Worm (Caenorhabditis elegans) whole organism, L4 larva: Measurements from ENCODE around the gene lurp-4.

Experiments
- D1046.2 ChIP-seq: fragments of 200-800 bp; sonication (Bioruptor generic); IDR thresholded peaks from 2 replicates; pipeline ENCODE4 v1.3.6; 2022; ENCODE audit warnings: missing genetic modification characterization, missing compliant biosample characterization
- F26F4.8 ChIP-seq: fragments of 200-800 bp; sonication (Bioruptor generic); conservative IDR thresholded peaks from 2 replicates; pipeline ENCODE4 v1.3.6; 2022; ENCODE audit warnings: missing genetic modification characterization, missing compliant biosample characterization
- T26A8.4 ChIP-seq: fragments of 200-800 bp; sonication (Bioruptor generic); IDR thresholded peaks from 2 replicates; pipeline ENCODE4 v1.3.6; 2022; ENCODE audit warnings: missing genetic modification characterization, missing compliant biosample characterization
- Y5F2A.4 ChIP-seq: fragments of 200-800 bp; sonication (Bioruptor generic); optimal IDR thresholded peaks from 2 replicates; lab custom pipeline; 2018; ENCODE audit warnings: mild to moderate bottlenecking, missing genetic modification characterization, missing compliant biosample characterization
- ZK546.5 ChIP-seq, 2 experiments: sonication (generic microtip); optimal IDR thresholded peaks; 2 replicates each; lab custom pipeline; 2017; ENCODE audit warnings: missing biosample characterization in 2 of 2, missing genetic modification characterization in 2 of 2
- aha-1 ChIP-seq: fragments of 150-350 bp; peaks from one replicate; lab custom pipeline; 2014; ENCODE audit warnings: missing biosample characterization, missing genetic modification characterization
- attf-4 ChIP-seq: sonication (generic microtip); optimal IDR thresholded peaks from 3 replicates; lab custom pipeline; 2017; ENCODE audit warnings: missing biosample characterization, missing genetic modification characterization
- ceh-82 ChIP-seq: sonication (generic microtip); optimal IDR thresholded peaks from 2 replicates; lab custom pipeline; 2017; ENCODE audit warnings: missing biosample characterization, missing genetic modification characterization
- daf-12 ChIP-seq: fragments of 150-350 bp; optimal IDR thresholded peaks from 2 replicates; lab custom pipeline; 2014; ENCODE audit warnings: missing biosample characterization, missing genetic modification reagents, missing genetic modification characterization
- daf-16 ChIP-seq, 3 experiments: sonication (generic microtip); optimal IDR thresholded peaks; 2 replicates each; lab custom pipeline; 2016 to 2017; ENCODE audit warnings: missing genetic modification characterization in 3 of 3, missing genetic modification reagents in 3 of 3, mild to moderate bottlenecking in 2 of 3, missing compliant biosample characterization in 2 of 3, missing biosample characterization in 1 of 3, moderate library complexity in 1 of 3
- dmd-8 ChIP-seq: fragments of 200-800 bp; sonication (Bioruptor generic); IDR thresholded peaks from 2 replicates; pipeline ENCODE4 v1.3.6; 2022; ENCODE audit warnings: missing genetic modification characterization, missing compliant biosample characterization
- dmd-9 ChIP-seq: fragments of 200-800 bp; sonication (Bioruptor generic); IDR thresholded peaks from 2 replicates; pipeline ENCODE4 v1.3.6; 2022; ENCODE audit warnings: missing genetic modification reagents, missing genetic modification characterization, missing compliant biosample characterization
- dve-1 ChIP-seq: sonication (generic microtip); optimal IDR thresholded peaks from 2 replicates; lab custom pipeline; 2017; ENCODE audit warnings: antibody characterized with exemption, mild to moderate bottlenecking, missing genetic modification characterization, missing compliant biosample characterization; ENCODE audit not compliant: insufficient read depth
- gei-8 ChIP-seq: fragments of 200-800 bp; sonication (Bioruptor generic); optimal IDR thresholded peaks from 2 replicates; lab custom pipeline; 2018; ENCODE audit warnings: mild to moderate bottlenecking, missing genetic modification characterization, missing compliant biosample characterization
- hlh-11 ChIP-seq: fragments of 200-800 bp; sonication (Bioruptor generic); optimal IDR thresholded peaks from 2 replicates; lab custom pipeline; 2018; ENCODE audit warnings: mild to moderate bottlenecking, missing genetic modification characterization, missing compliant biosample characterization
- hlh-30 ChIP-seq: sonication (generic microtip); optimal IDR thresholded peaks from 2 replicates; lab custom pipeline; 2017; ENCODE audit warnings: antibody characterized with exemption, mild to moderate bottlenecking, missing genetic modification characterization, missing compliant biosample characterization; ENCODE audit not compliant: insufficient read depth
- lim-7 ChIP-seq: fragments of 200-800 bp; sonication (Bioruptor generic); IDR thresholded peaks from 2 replicates; pipeline ENCODE4 v1.3.6; 2022; ENCODE audit warnings: missing genetic modification characterization, missing compliant biosample characterization
- lin-13 ChIP-seq: fragments of 150-350 bp; optimal IDR thresholded peaks from 2 replicates; lab custom pipeline; 2014; ENCODE audit warnings: missing biosample characterization, missing genetic modification reagents, missing genetic modification characterization
- lin-38 ChIP-seq: fragments of 200-800 bp; sonication (Bioruptor generic); IDR thresholded peaks from 2 replicates; pipeline ENCODE4 v1.3.6; 2022; ENCODE audit warnings: missing genetic modification reagents, missing genetic modification characterization, missing compliant biosample characterization
- madf-9 ChIP-seq: fragments of 200-800 bp; sonication (Bioruptor generic); conservative IDR thresholded peaks from 2 replicates; pipeline ENCODE4 v1.3.6; 2022; ENCODE audit warnings: missing genetic modification reagents, missing genetic modification characterization, missing compliant biosample characterization
- mep-1 ChIP-seq: fragments of 150-350 bp; sonication (generic microtip); optimal IDR thresholded peaks from 3 replicates; lab custom pipeline; 2014; ENCODE audit warnings: missing biosample characterization, missing genetic modification characterization
- mes-2 ChIP-seq: sonication (generic microtip); optimal IDR thresholded peaks from 2 replicates; lab custom pipeline; 2016; ENCODE audit warnings: missing genotype, mild to moderate bottlenecking, missing genetic modification characterization, missing compliant biosample characterization; ENCODE audit not compliant: poor library complexity, severe bottlenecking
- mxl-2 ChIP-seq: fragments of 200-800 bp; sonication (Bioruptor generic); conservative IDR thresholded peaks from 2 replicates; pipeline ENCODE4 v1.3.6; 2022; ENCODE audit warnings: missing genetic modification reagents, missing genetic modification characterization, missing compliant biosample characterization
- nhr-10 ChIP-seq: fragments of 150-350 bp; optimal IDR thresholded peaks from 2 replicates; lab custom pipeline; 2014; ENCODE audit warnings: missing biosample characterization, missing genetic modification characterization
- nhr-28 ChIP-seq: fragments of 150-350 bp; optimal IDR thresholded peaks from 2 replicates; lab custom pipeline; 2014; ENCODE audit warnings: missing biosample characterization, missing genetic modification characterization
- nhr-42 ChIP-seq: fragments of 200-800 bp; sonication (Bioruptor generic); IDR thresholded peaks from 2 replicates; pipeline ENCODE4 v1.3.6; 2022; ENCODE audit warnings: missing genetic modification characterization, missing compliant biosample characterization
- nhr-76 ChIP-seq: fragments of 150-350 bp; optimal IDR thresholded peaks from 2 replicates; lab custom pipeline; 2014; ENCODE audit warnings: missing biosample characterization, missing genetic modification characterization
- nhr-77 ChIP-seq: fragments of 150-350 bp; optimal IDR thresholded peaks from 2 replicates; lab custom pipeline; 2014; ENCODE audit warnings: missing biosample characterization, missing genetic modification characterization
- pha-4 ChIP-seq, 2 experiments: fragments of 150-350 bp in 1 of 2; fragments of 200-800 bp in 1 of 2; sonication (Bioruptor generic) in 1 of 2; IDR thresholded peaks in 1 of 2; optimal IDR thresholded peaks in 1 of 2; 2 replicates each; pipeline versions ENCODE4 v1.3.6 to Lab custom; 2014 to 2022; ENCODE audit warnings: missing genetic modification characterization in 2 of 2, missing genetic modification reagents in 2 of 2, missing biosample characterization in 1 of 2, missing compliant biosample characterization in 1 of 2
- php-3 ChIP-seq: fragments of 200-800 bp; sonication (Bioruptor generic); IDR thresholded peaks from 2 replicates; pipeline ENCODE4 v1.3.6; 2022; ENCODE audit warnings: missing genetic modification reagents, missing genetic modification characterization, missing compliant biosample characterization
- pqm-1 ChIP-seq: sonication (generic microtip); optimal IDR thresholded peaks from 2 replicates; lab custom pipeline; 2017; ENCODE audit warnings: missing biosample characterization, missing genetic modification characterization
- skn-1 ChIP-seq: fragments of 150-350 bp; optimal IDR thresholded peaks from 2 replicates; lab custom pipeline; 2014; ENCODE audit warnings: missing biosample characterization, missing genetic modification characterization
- tag-97 ChIP-seq: fragments of 200-800 bp; sonication (Bioruptor generic); IDR thresholded peaks from 2 replicates; pipeline ENCODE4 v1.3.6; 2022; ENCODE audit warnings: missing genetic modification characterization, missing compliant biosample characterization
- tra-1 ChIP-seq: fragments of 200-800 bp; sonication (Bioruptor generic); IDR thresholded peaks from 2 replicates; pipeline ENCODE4 v1.3.6; 2022; ENCODE audit warnings: missing genetic modification reagents, missing genetic modification characterization, missing compliant biosample characterization
- unc-130 ChIP-seq: sonication (generic microtip); optimal IDR thresholded peaks from 2 replicates; lab custom pipeline; 2016; ENCODE audit warnings: missing genetic modification reagents, missing genetic modification characterization, missing compliant biosample characterization
- unc-39 ChIP-seq: sonication (generic microtip); optimal IDR thresholded peaks from 2 replicates; lab custom pipeline; 2017; ENCODE audit warnings: missing biosample characterization, missing genetic modification characterization
- unc-62 ChIP-seq, 3 experiments: fragments of 150-350 bp in 1 of 3; sonication (generic microtip); optimal IDR thresholded peaks in 2 of 3; peaks in 1 of 3; 1 replicate in 1 of 3; 2 replicates in 2 of 3; lab custom pipeline; 2014 to 2017; ENCODE audit warnings: missing biosample characterization in 3 of 3, missing genetic modification characterization in 3 of 3, missing genetic modification reagents in 3 of 3, missing genotype in 1 of 3
- zip-11 ChIP-seq: fragments of 200-800 bp; sonication (Bioruptor generic); IDR thresholded peaks from 2 replicates; pipeline ENCODE4 v1.3.6; 2022; ENCODE audit warnings: missing genetic modification characterization, missing compliant biosample characterization
- zip-2 ChIP-seq: fragments of 150-350 bp; optimal IDR thresholded peaks from 2 replicates; lab custom pipeline; 2014; ENCODE audit warnings: missing biosample characterization, missing genetic modification characterization

The lurp-4 gene

DNA sequence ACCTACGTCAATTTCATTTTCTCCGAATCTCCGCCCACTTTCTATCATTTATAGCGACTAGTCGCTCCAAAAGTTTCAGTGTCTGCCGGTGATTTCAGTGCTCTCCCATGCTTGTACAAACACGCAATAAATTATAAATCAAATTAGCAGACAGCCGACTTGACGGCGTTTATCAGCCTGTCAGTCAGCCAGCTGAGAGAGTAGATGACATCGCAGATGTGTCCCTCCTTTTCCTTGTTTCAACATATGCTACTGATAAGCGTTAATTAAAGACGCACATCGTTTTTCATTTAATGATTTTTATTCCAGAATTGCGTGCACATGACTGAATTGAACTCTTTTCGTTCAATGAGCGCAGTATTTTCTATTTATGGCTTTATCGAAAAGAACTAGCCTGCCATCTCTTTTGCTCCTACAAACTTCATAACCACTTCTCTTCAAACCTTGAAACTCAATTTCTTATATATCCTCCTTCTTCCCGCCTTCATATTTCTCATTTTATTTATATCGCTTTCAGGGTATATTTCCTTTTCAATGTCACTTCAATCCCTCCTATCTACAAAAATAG lies 49.2 kb upstream of the lurp-4 start, which contains the start of gene lap-2 (continued):
- TF ChIP-seq nhr-42 (no peak), gei-8 (GFP tag; lab: Kevin White, UChicago) (no peak), lin-38 (no peak; the same call in 1 of the 2 replicates), unc-62 (GFP tag; optimal IDR thresholded peaks at IDR 0.05 in 1 of 2; lab: Kevin White, UChicago) (peak in 1 of 2 experiments; percentile 32), unc-62 (tag; optimal IDR thresholded peaks at IDR 0.05; lab: Kevin White, UChicago) (no peak)

- no peak for TF ChIP-seq zip-2 (tag; lab: Kevin White, UChicago)
- peak; percentile 26 for TF ChIP-seq dve-1 (tag; lab: Kevin White, UChicago)
- no peak for TF ChIP-seq aha-1
- TF ChIP-seq unc-39 (tag; lab: Kevin White, UChicago), result no peak
- TF ChIP-seq nhr-28 (tag; lab: Kevin White, UChicago), result peak; percentile 50
- peak; percentile 25; the same call in 1 of the 2 replicates for TF ChIP-seq lin-38
- TF ChIP-seq pqm-1 (tag; lab: Kevin White, UChicago), result peak; percentile 17
- TF ChIP-seq dmd-8 (GFP tag; lab: Robert Waterston, UW), result no peak
- TF ChIP-seq mxl-2 (GFP tag; lab: Robert Waterston, UW), result no peak
- no peak for TF ChIP-seq lim-7
- peak; percentile 4 for TF ChIP-seq hlh-11
- no peak for TF ChIP-seq ZK546.5 (tag; optimal IDR thresholded peaks at IDR 0.05; lab: Kevin White, UChicago)
- TF ChIP-seq D1046.2 (GFP tag; lab: Robert Waterston, UW), result 0 out of 2 replicates have a peak, but pooled peaks have one; percentile 13
These were observed 48.5 kb upstream of the lurp-4 start for ce11 chrV:13043832-13044521.

- TF ChIP-seq Y5F2A.4 (GFP tag; lab: Kevin White, UChicago) (no peak), nhr-76 (tag; lab: Kevin White, UChicago) (no peak), nhr-10 (tag; lab: Kevin White, UChicago) (no peak), mep-1 (no peak), daf-16 (GFP tag; optimal IDR thresholded peaks at IDR 0.05; lab: Kevin White, UChicago) (no peak), daf-16 (tag; optimal IDR thresholded peaks at IDR 0.05; lab: Kevin White, UChicago) (no peak), pha-4 (GFP tag; IDR thresholded peaks at IDR 0.05; lab: Robert Waterston, UW) (no peak), pha-4 (tag; optimal IDR thresholded peaks at IDR 0.05; lab: Kevin White, UChicago) (no peak), daf-12 (tag; lab: Kevin White, UChicago) (no peak), aha-1 (peak; percentile 96), dmd-9 (0 out of 2 replicates have a peak, but pooled peaks have one; percentile 12), unc-130 (GFP tag; lab: Kevin White, UChicago) (no peak), F26F4.8 (GFP tag; lab: Robert Waterston, UW) (no peak), tag-97 (GFP tag; lab: Robert Waterston, UW) (no peak)
These were observed 47.4 kb upstream of the lurp-4 start for ce11 chrV:13045017-13045416.

DNA sequence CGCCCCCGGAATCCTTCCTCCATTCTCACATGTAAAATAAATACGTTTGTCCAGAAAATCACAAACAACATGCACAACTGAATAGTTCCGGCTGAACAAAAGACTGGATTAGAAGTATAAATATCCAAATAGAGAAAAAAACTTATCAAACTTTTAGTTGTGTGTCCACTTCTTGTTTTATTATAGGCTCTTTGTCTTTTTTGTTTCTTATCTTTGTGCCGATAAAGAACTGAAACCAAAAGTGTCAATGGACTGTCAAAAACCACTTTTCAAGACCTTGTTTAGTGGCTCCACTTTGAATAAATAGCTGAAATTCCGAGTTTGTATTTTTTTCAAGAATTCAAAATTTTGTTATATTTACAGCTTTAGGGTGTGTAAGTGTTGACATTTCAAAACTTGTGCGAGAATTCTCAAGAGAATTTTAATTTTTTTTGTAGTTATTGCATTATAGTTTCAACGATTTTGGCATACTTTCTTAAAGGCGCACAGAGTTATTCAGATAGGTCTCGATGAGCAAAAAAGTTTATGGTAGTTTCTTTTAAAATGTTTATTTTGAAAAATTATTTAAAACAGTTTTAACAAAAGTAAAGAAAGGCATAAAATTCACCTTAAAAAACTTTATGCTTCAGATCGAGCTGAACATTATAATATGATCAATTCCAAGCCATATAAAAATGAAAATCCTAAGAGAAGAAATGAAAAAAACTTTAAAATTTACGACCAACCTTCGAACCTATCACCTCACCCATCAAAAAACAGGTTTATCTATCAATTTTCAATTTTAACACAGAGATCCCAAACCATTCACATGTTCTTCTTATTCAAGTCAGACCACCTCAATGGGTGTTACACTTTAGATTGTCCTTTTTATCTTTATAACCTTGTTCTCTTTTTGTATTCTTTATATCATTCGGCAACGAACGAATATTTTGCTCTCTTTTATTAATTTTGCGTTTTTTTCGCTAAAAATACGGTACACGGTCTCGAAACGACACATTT lies 46.0 kb upstream of the lurp-4 start:
- TF ChIP-seq tra-1 (GFP tag; lab: Robert Waterston, UW) (peak; percentile 45; the same call in 1 of the 2 replicates), D1046.2 (GFP tag; lab: Robert Waterston, UW) (no peak), hlh-30 (tag; lab: Kevin White, UChicago) (peak; percentile 6), mes-2 (tag; lab: Kevin White, UChicago) (peak; percentile 16), dmd-8 (GFP tag; lab: Robert Waterston, UW) (no peak), nhr-77 (tag; lab: Kevin White, UChicago) (peak; percentile 11), dmd-9 (peak; percentile 34; the same call in 1 of the 2 replicates), mep-1 (peak; percentile 50), madf-9 (GFP tag; lab: Robert Waterston, UW) (no peak; the same call in 1 of the 2 replicates), lin-38 (peak; percentile 6; the same call in 1 of the 2 replicates), T26A8.4 (0 out of 2 replicates have a peak, but pooled peaks have one; percentile 7), php-3 (GFP tag; lab: Robert Waterston, UW) (0 out of 2 replicates have a peak, but pooled peaks have one; percentile 15), ceh-82 (no peak), skn-1 (no peak), attf-4 (no peak), lin-13 (GFP tag; lab: Kevin White, UChicago) (no peak), unc-62 (GFP tag; optimal IDR thresholded peaks at IDR 0.05 in 1 of 2; lab: Kevin White, UChicago) (peak in 1 of 2 experiments; percentile 62), unc-62 (tag; optimal IDR thresholded peaks at IDR 0.05; lab: Kevin White, UChicago) (no peak), zip-11 (GFP tag; lab: Robert Waterston, UW) (no peak), pqm-1 (tag; lab: Kevin White, UChicago) (peak; percentile 59)
